Worm (Caenorhabditis elegans) whole organism, L4/young adult: ENCODE measurements around the gene sams-5.

Source experiments
- W03F9.2 ChIP-seq: fragments of 150-350 bp; optimal IDR thresholded peaks from 2 replicates; lab custom pipeline; 2014; ENCODE audit warnings: missing biosample characterization, missing genetic modification characterization
- dao-5 ChIP-seq: sonication (generic microtip); optimal IDR thresholded peaks from 2 replicates; lab custom pipeline; 2016; ENCODE audit warnings: missing genotype, missing genetic modification characterization, moderate library complexity, missing compliant biosample characterization

- TF ChIP-seq dao-5: no peak
- TF ChIP-seq W03F9.2 (tag; lab: Kevin White, UChicago): no peak
Measured at ce11 chrIV:6284277-6284676, 5.0 kb upstream of the sams-5 start, which contains the start of gene ops-1.
